Worm (Caenorhabditis elegans) whole organism, mixed stage, embryonic: ENCODE results near the gene cyn-3.

Source experiments
- M03D4.4 ChIP-seq: sonication (generic microtip); optimal IDR thresholded peaks from 2 replicates; lab custom pipeline; 2017; ENCODE audit warnings: mild to moderate bottlenecking, missing genetic modification characterization, missing compliant biosample characterization
- bed-3 ChIP-seq: fragments of 200-800 bp; sonication (Bioruptor generic); optimal IDR thresholded peaks from 3 replicates; lab custom pipeline; 2018; ENCODE audit warnings: mild to moderate bottlenecking, missing genetic modification characterization, moderate library complexity, missing compliant biosample characterization
- blmp-1 ChIP-seq: fragments of 150-350 bp; optimal IDR thresholded peaks from 2 replicates; lab custom pipeline; 2014; ENCODE audit warnings: missing biosample characterization, missing genetic modification characterization
- ceh-39 ChIP-seq: fragments of 150-350 bp; optimal IDR thresholded peaks from 2 replicates; lab custom pipeline; 2014; ENCODE audit warnings: missing biosample characterization, missing genetic modification characterization
- ceh-83 ChIP-seq: fragments of 200-800 bp; sonication (Bioruptor generic); optimal IDR thresholded peaks from 2 replicates; lab custom pipeline; 2018; ENCODE audit warnings: mild to moderate bottlenecking, missing genetic modification characterization, missing compliant biosample characterization
- ces-1 ChIP-seq: fragments of 150-350 bp; optimal IDR thresholded peaks from 2 replicates; lab custom pipeline; 2014; ENCODE audit warnings: missing biosample characterization, missing genetic modification reagents, missing genetic modification characterization
- cnd-1 ChIP-seq: fragments of 200-800 bp; sonication (Bioruptor generic); optimal IDR thresholded peaks from 2 replicates; lab custom pipeline; 2018; ENCODE audit warnings: mild to moderate bottlenecking, missing genetic modification characterization, missing compliant biosample characterization
- drap-1 ChIP-seq: fragments of 200-800 bp; sonication (Bioruptor generic); optimal IDR thresholded peaks from 3 replicates; lab custom pipeline; 2018; ENCODE audit warnings: mild to moderate bottlenecking, missing genetic modification characterization, missing compliant biosample characterization
- elt-3 ChIP-seq: fragments of 150-350 bp; optimal IDR thresholded peaks from 2 replicates; lab custom pipeline; 2014; ENCODE audit warnings: missing biosample characterization, missing genetic modification characterization
- ham-2 ChIP-seq: fragments of 200-800 bp; sonication (Bioruptor generic); optimal IDR thresholded peaks from 2 replicates; lab custom pipeline; 2018; ENCODE audit warnings: mild to moderate bottlenecking, missing genetic modification characterization, missing compliant biosample characterization
- hlh-1 ChIP-seq: fragments of 150-350 bp; optimal IDR thresholded peaks from 2 replicates; lab custom pipeline; 2014; ENCODE audit warnings: missing biosample characterization, missing genetic modification reagents, missing genetic modification characterization
- lin-13 ChIP-seq: fragments of 150-350 bp; optimal IDR thresholded peaks from 2 replicates; lab custom pipeline; 2014; ENCODE audit warnings: missing biosample characterization, missing genetic modification characterization
- lin-32 ChIP-seq: fragments of 200-800 bp; sonication (Bioruptor generic); optimal IDR thresholded peaks from 2 replicates; lab custom pipeline; 2018; ENCODE audit warnings: mild to moderate bottlenecking, missing genetic modification characterization, missing compliant biosample characterization
- lsy-2 ChIP-seq: fragments of 150-350 bp; optimal IDR thresholded peaks from 2 replicates; lab custom pipeline; 2014; ENCODE audit warnings: missing biosample characterization, missing genetic modification characterization
- mep-1 ChIP-seq: fragments of 150-350 bp; optimal IDR thresholded peaks from 2 replicates; lab custom pipeline; 2017; ENCODE audit warnings: missing biosample characterization, missing genetic modification reagents, missing genetic modification characterization, inconsistent platforms
- mls-2 ChIP-seq: sonication (generic microtip); optimal IDR thresholded peaks from 2 replicates; lab custom pipeline; 2016; ENCODE audit warnings: mild to moderate bottlenecking, missing genetic modification characterization, moderate library complexity, missing compliant biosample characterization
- nhr-12 ChIP-seq: fragments of 150-350 bp; optimal IDR thresholded peaks from 2 replicates; lab custom pipeline; 2014; ENCODE audit warnings: missing biosample characterization, missing genetic modification characterization
- nhr-2 ChIP-seq: fragments of 150-350 bp; optimal IDR thresholded peaks from 2 replicates; lab custom pipeline; 2014; ENCODE audit warnings: missing biosample characterization, missing genetic modification characterization
- nhr-237 ChIP-seq: fragments of 150-350 bp; optimal IDR thresholded peaks from 2 replicates; lab custom pipeline; 2014; ENCODE audit warnings: missing biosample characterization, missing genetic modification characterization
- nhr-28 ChIP-seq: fragments of 150-350 bp; optimal IDR thresholded peaks from 2 replicates; lab custom pipeline; 2014; ENCODE audit warnings: missing biosample characterization, missing genetic modification characterization
- nhr-76 ChIP-seq: sonication (generic microtip); optimal IDR thresholded peaks from 2 replicates; lab custom pipeline; 2017; ENCODE audit warnings: missing biosample characterization, missing genetic modification characterization
- pha-4 ChIP-seq: fragments of 150-350 bp; optimal IDR thresholded peaks from 2 replicates; lab custom pipeline; 2018; ENCODE audit warnings: missing biosample characterization, missing genetic modification reagents, missing genetic modification characterization
- sem-2 ChIP-seq: fragments of 200-800 bp; sonication (Bioruptor generic); optimal IDR thresholded peaks from 2 replicates; lab custom pipeline; 2018; ENCODE audit warnings: mild to moderate bottlenecking, missing genetic modification characterization, missing compliant biosample characterization
- snpc-4 ChIP-seq: fragments of 150-350 bp; optimal IDR thresholded peaks from 2 replicates; lab custom pipeline; 2014; ENCODE audit warnings: missing biosample characterization, missing genetic modification characterization
- sptf-1 ChIP-seq: sonication (generic microtip); optimal IDR thresholded peaks from 2 replicates; lab custom pipeline; 2017; ENCODE audit warnings: mild to moderate bottlenecking, missing genetic modification characterization, moderate library complexity, missing compliant biosample characterization
- tbx-8 ChIP-seq: fragments of 200-800 bp; sonication (Bioruptor generic); optimal IDR thresholded peaks from 2 replicates; lab custom pipeline; 2018; ENCODE audit warnings: mild to moderate bottlenecking, missing genetic modification characterization, moderate library complexity, missing compliant biosample characterization
- unc-120 ChIP-seq: sonication (generic microtip); optimal IDR thresholded peaks from 2 replicates; lab custom pipeline; 2017; ENCODE audit warnings: missing genetic modification characterization, missing compliant biosample characterization; ENCODE audit not compliant: poor library complexity, severe bottlenecking
- unc-39 ChIP-seq: fragments of 150-350 bp; optimal IDR thresholded peaks from 2 replicates; lab custom pipeline; 2014; ENCODE audit warnings: missing biosample characterization, missing genetic modification characterization
- unc-62 ChIP-seq: fragments of 150-350 bp; optimal IDR thresholded peaks from 2 replicates; lab custom pipeline; 2014; ENCODE audit warnings: missing biosample characterization, missing genetic modification reagents, missing genetic modification characterization
- zip-8 ChIP-seq: fragments of 150-350 bp; optimal IDR thresholded peaks from 2 replicates; lab custom pipeline; 2014; ENCODE audit warnings: missing biosample characterization, missing genetic modification characterization
- ztf-11 ChIP-seq: fragments of 150-350 bp; optimal IDR thresholded peaks from 2 replicates; lab custom pipeline; 2014; ENCODE audit warnings: missing biosample characterization, missing genetic modification characterization

The cyn-3 gene

ce11 chrV:15179757-15180156 lies 10.0 kb upstream of the cyn-3 start, which contains the start of gene T09F5.10:
T09F5.10 (plus strand) TSS chrV:15180057.
- TF ChIP-seq ceh-83 (GFP tag; lab: Kevin White, UChicago) (no peak), elt-3 (no peak), lin-32 (GFP tag; lab: Kevin White, UChicago) (no peak), ham-2 (GFP tag; lab: Kevin White, UChicago) (no peak), M03D4.4 (tag; lab: Kevin White, UChicago) (no peak), sem-2 (no peak), cnd-1 (no peak), drap-1 (GFP tag; lab: Kevin White, UChicago) (no peak), mls-2 (tag; lab: Kevin White, UChicago) (no peak), sptf-1 (no peak), nhr-76 (no peak), hlh-1 (tag; lab: Kevin White, UChicago) (no peak), lsy-2 (no peak), pha-4 (tag; lab: Kevin White, UChicago) (no peak), nhr-237 (no peak), lin-13 (tag; lab: Kevin White, UChicago) (no peak), unc-39 (no peak)

ce11 chrV:15181899-15182298 lies 7.8 kb upstream of the cyn-3 start:
- TF ChIP-seq lin-32 (GFP tag; lab: Kevin White, UChicago) (no peak), unc-120 (no peak), lsy-2 (no peak), pha-4 (tag; lab: Kevin White, UChicago) (no peak), ztf-11 (no peak), nhr-2 (tag; lab: Kevin White, UChicago) (no peak), sptf-1 (no peak), nhr-76 (no peak), M03D4.4 (tag; lab: Kevin White, UChicago) (no peak), unc-39 (no peak), blmp-1 (tag; lab: Kevin White, UChicago) (no peak), ces-1 (GFP tag; lab: Kevin White, UChicago) (no peak), bed-3 (no peak), nhr-237 (no peak), nhr-28 (no peak)

ce11 chrV:15182407-15182806 lies 7.3 kb upstream of the cyn-3 start, which contains the start of gene fbxa-84:
fbxa-84 (plus strand) TSS chrV:15182440.
- no peak for TF ChIP-seq mep-1
- no peak for TF ChIP-seq ztf-11
- TF ChIP-seq zip-8 (tag; lab: Kevin White, UChicago) = no peak
- TF ChIP-seq ceh-39 (tag; lab: Kevin White, UChicago) = no peak
- TF ChIP-seq nhr-76 = no peak
- TF ChIP-seq M03D4.4 (tag; lab: Kevin White, UChicago) = no peak
- TF ChIP-seq blmp-1 (tag; lab: Kevin White, UChicago) = no peak
- TF ChIP-seq cnd-1 = no peak
- no peak for TF ChIP-seq ham-2 (GFP tag; lab: Kevin White, UChicago)
- TF ChIP-seq lin-32 (GFP tag; lab: Kevin White, UChicago) = no peak
- no peak for TF ChIP-seq tbx-8 (GFP tag; lab: Kevin White, UChicago)
- no peak for TF ChIP-seq nhr-2 (tag; lab: Kevin White, UChicago)
- TF ChIP-seq drap-1 (GFP tag; lab: Kevin White, UChicago) = no peak
- TF ChIP-seq unc-120 = no peak
- no peak for TF ChIP-seq lin-13 (tag; lab: Kevin White, UChicago)
- no peak for TF ChIP-seq bed-3
- TF ChIP-seq, all 35 proteins: peak for 0

- TF ChIP-seq drap-1 (GFP tag; lab: Kevin White, UChicago) = no peak
- TF ChIP-seq snpc-4 (tag; lab: Kevin White, UChicago) = no peak
- no peak for TF ChIP-seq bed-3
- no peak for TF ChIP-seq pha-4 (tag; lab: Kevin White, UChicago)
- no peak for TF ChIP-seq unc-62
- no peak for TF ChIP-seq mep-1
- no peak for TF ChIP-seq M03D4.4 (tag; lab: Kevin White, UChicago)
- no peak for TF ChIP-seq nhr-12 (tag; lab: Kevin White, UChicago)
- no peak for TF ChIP-seq hlh-1 (tag; lab: Kevin White, UChicago)
- no peak for TF ChIP-seq ceh-83 (GFP tag; lab: Kevin White, UChicago)
- TF ChIP-seq zip-8 (tag; lab: Kevin White, UChicago) = no peak
Measured at ce11 chrV:15184097-15185040, 5.4 kb upstream of the cyn-3 start, which contains the start of gene Y75B12B.1. Y75B12B.1 (plus strand) TSS chrV:15184699.
